In genomic region chr3R:11657786-11658193, dm6 we compare ENCODE assay signal across 1 fruit fly cellular context.
A peak's percentile ranks its signal among the peaks of the same experiment; 100 is the strongest.
TF ChIP-seq lines count a peak whose summit lies in the region.

No protein-coding gene starts in this region.

TF ChIP-seq in whole organism, embryonic, 481 proteins besides CTCF, POLR2A, EP300 and RAD21 (continued from another document and continues in another):
- TF ChIP-seq CG13123 (GFP tag; optimal IDR thresholded peaks at IDR 0.05; lab: Kevin White, UChicago) (no peak), emc (GFP tag; optimal IDR thresholded peaks at IDR 0.05; lab: Kevin White, UChicago) (no peak), CG5245 (GFP tag; optimal IDR thresholded peaks at IDR 0.05; lab: Kevin White, UChicago) (no peak), jumu (GFP tag; optimal IDR thresholded peaks at IDR 0.05; lab: Kevin White, UChicago) (peak; percentile 51), CG11247 (GFP tag; IDR thresholded peaks at IDR 0.05; lab: Robert Waterston, UW) (0 out of 2 replicates have a peak, but pooled peaks have one; percentile 41), Taf1 (GFP tag; IDR thresholded peaks at IDR 0.05; lab: Robert Waterston, UW) (peak; percentile 12; the same call in 1 of the 2 replicates), zf30C (GFP tag; optimal IDR thresholded peaks at IDR 0.05; lab: Kevin White, UChicago) (peak; percentile 84), Dip3 (GFP tag; optimal IDR thresholded peaks at IDR 0.05; lab: Kevin White, UChicago) (peak; percentile 30), mam (GFP tag; optimal IDR thresholded peaks at IDR 0.05; lab: Kevin White, UChicago) (peak; percentile 49), lov (optimal IDR thresholded peaks at IDR 0.05; lab: Kevin White, UChicago) (no peak), lov (GFP tag; IDR thresholded peaks at IDR 0.05; lab: Robert Waterston, UW) (0 out of 3 replicates have a peak, but pooled peaks have one; percentile 12), pros (GFP tag; optimal IDR thresholded peaks at IDR 0.05; lab: Kevin White, UChicago) (peak; percentile 9), CG12236 (GFP tag; optimal IDR thresholded peaks at IDR 0.05; lab: Kevin White, UChicago) (peak; percentile 10), CG4424 (GFP tag; optimal IDR thresholded peaks at IDR 0.05; lab: Kevin White, UChicago) (peak; percentile 24), shn (GFP tag; optimal IDR thresholded peaks at IDR 0.05; lab: Kevin White, UChicago) (peak; percentile 39), NC2α (GFP tag; optimal IDR thresholded peaks at IDR 0.05; lab: Kevin White, UChicago) (no peak), CG30403 (GFP tag; optimal IDR thresholded peaks at IDR 0.05; lab: Kevin White, UChicago) (peak; percentile 23), pum (GFP tag; optimal IDR thresholded peaks at IDR 0.05; lab: Kevin White, UChicago) (peak; percentile 4), croc (GFP tag; conservative IDR thresholded peaks at IDR 0.05; lab: Robert Waterston, UW) (no peak), mirr (GFP tag; optimal IDR thresholded peaks at IDR 0.05; lab: Kevin White, UChicago) (no peak), Dbx (GFP tag; IDR thresholded peaks at IDR 0.05; lab: Robert Waterston, UW) (0 out of 3 replicates have a peak, but pooled peaks have one; percentile 35), CG11504 (tag; optimal IDR thresholded peaks at IDR 0.05; lab: Kevin White, UChicago) (peak; percentile 54), lmd (GFP tag; IDR thresholded peaks at IDR 0.05; lab: Robert Waterston, UW) (peak; percentile 29; the same call in 1 of the 2 replicates), CG18619 (GFP tag; optimal IDR thresholded peaks at IDR 0.05; lab: Kevin White, UChicago) (no peak), NfI (GFP tag; optimal IDR thresholded peaks at IDR 0.05; lab: Kevin White, UChicago) (peak; percentile 27), slbo (GFP tag; IDR thresholded peaks at IDR 0.05; lab: Robert Waterston, UW) (peak; percentile 73), CG10979 (tag; optimal IDR thresholded peaks at IDR 0.05; lab: Kevin White, UChicago) (peak; percentile 41), Gug (GFP tag; IDR thresholded peaks at IDR 0.05; lab: Robert Waterston, UW) (no peak), Xrp1 (GFP tag; IDR thresholded peaks at IDR 0.05; lab: Robert Waterston, UW) (peak; percentile 64; the same call in 1 of the 2 replicates), CG13424 (tag; optimal IDR thresholded peaks at IDR 0.05; lab: Kevin White, UChicago) (peak; percentile 33), al (GFP tag; IDR thresholded peaks at IDR 0.05; lab: Robert Waterston, UW) (0 out of 2 replicates have a peak, but pooled peaks have one; percentile 33), CG3281 (GFP tag; optimal IDR thresholded peaks at IDR 0.05; lab: Kevin White, UChicago) (peak; percentile 12), E2f1 (GFP tag; IDR thresholded peaks at IDR 0.05; lab: Robert Waterston, UW) (peak; percentile 33; the same call in 1 of the 2 replicates), cwo (GFP tag; optimal IDR thresholded peaks at IDR 0.05; lab: Kevin White, UChicago) (peak; percentile 10), sens (GFP tag; lab: Kevin White, UChicago) (peak; percentile 81), knrl (GFP tag; IDR thresholded peaks at IDR 0.05; lab: Robert Waterston, UW; ENCODE audit: partially characterized antibody) (no peak), HLH54F (GFP tag; optimal IDR thresholded peaks at IDR 0.05; lab: Kevin White, UChicago) (peak; percentile 32), Gsc (GFP tag; IDR thresholded peaks at IDR 0.05; lab: Robert Waterston, UW) (no peak), sens-2 (GFP tag; IDR thresholded peaks at IDR 0.05; lab: Robert Waterston, UW) (no peak), Doc3 (GFP tag; IDR thresholded peaks at IDR 0.05; lab: Robert Waterston, UW; ENCODE audit: partially characterized antibody) (no peak), wdn (GFP tag; IDR thresholded peaks at IDR 0.05; lab: Robert Waterston, UW) (no peak), zfh1 (GFP tag; IDR thresholded peaks at IDR 0.05; lab: Robert Waterston, UW) (peak; percentile 60; the same call in 1 of the 3 replicates), CG10654 (GFP tag; optimal IDR thresholded peaks at IDR 0.05; lab: Kevin White, UChicago) (no peak), CG17186 (GFP tag; optimal IDR thresholded peaks at IDR 0.05; lab: Kevin White, UChicago) (no peak), Mad (GFP tag; optimal IDR thresholded peaks at IDR 0.05; lab: Kevin White, UChicago) (no peak), CG12769 (tag; optimal IDR thresholded peaks at IDR 0.05; lab: Kevin White, UChicago) (peak; percentile 74), CG1832 (GFP tag; optimal IDR thresholded peaks at IDR 0.05; lab: Kevin White, UChicago) (no peak), crc (GFP tag; optimal IDR thresholded peaks at IDR 0.05; lab: Kevin White, UChicago) (peak; percentile 18), Med (GFP tag; lab: Kevin White, UChicago) (peak; percentile 81), tll (GFP tag; optimal IDR thresholded peaks at IDR 0.05; lab: Kevin White, UChicago) (no peak), zfh2 (GFP tag; optimal IDR thresholded peaks at IDR 0.05; lab: Kevin White, UChicago) (peak; percentile 52), ranshi (GFP tag; IDR thresholded peaks at IDR 0.05; lab: Robert Waterston, UW) (peak; percentile 30; the same call in 1 of the 2 replicates), bsh (GFP tag; optimal IDR thresholded peaks at IDR 0.05; lab: Kevin White, UChicago) (peak; percentile 59), CG7839 (tag; optimal IDR thresholded peaks at IDR 0.05; lab: Kevin White, UChicago) (peak; percentile 24), usp (GFP tag; optimal IDR thresholded peaks at IDR 0.05; lab: Kevin White, UChicago) (no peak), YL-1 (GFP tag; optimal IDR thresholded peaks at IDR 0.05; lab: Kevin White, UChicago) (no peak), repo (GFP tag; optimal IDR thresholded peaks at IDR 0.05; lab: Kevin White, UChicago) (no peak), CG8765 (GFP tag; IDR thresholded peaks at IDR 0.05; lab: Robert Waterston, UW) (no peak), Dp (GFP tag; optimal IDR thresholded peaks at IDR 0.05; lab: Kevin White, UChicago) (no peak), CoRest (tag; optimal IDR thresholded peaks at IDR 0.05; lab: Kevin White, UChicago) (peak; percentile 29), lbe (GFP tag; optimal IDR thresholded peaks at IDR 0.05; lab: Kevin White, UChicago) (peak; percentile 81), bab2 (GFP tag; optimal IDR thresholded peaks at IDR 0.05; lab: Kevin White, UChicago) (peak; percentile 24), scrt (GFP tag; optimal IDR thresholded peaks at IDR 0.05; lab: Kevin White, UChicago) (peak; percentile 1), CG6689 (GFP tag; IDR thresholded peaks at IDR 0.05; lab: Robert Waterston, UW) (0 out of 2 replicates have a peak, but pooled peaks have one; percentile 24), kay (GFP tag; optimal IDR thresholded peaks at IDR 0.05; lab: Kevin White, UChicago) (peak; percentile 57), nerfin-2 (GFP tag; IDR thresholded peaks at IDR 0.05; lab: Robert Waterston, UW; ENCODE audit: partially characterized antibody) (no peak), CG9817 (tag; optimal IDR thresholded peaks at IDR 0.05; lab: Kevin White, UChicago) (peak; percentile 10), CG14710 (tag; optimal IDR thresholded peaks at IDR 0.05; lab: Kevin White, UChicago) (peak; percentile 4), Asciz (GFP tag; optimal IDR thresholded peaks at IDR 0.05; lab: Kevin White, UChicago) (peak; percentile 3), CG18262 (tag; optimal IDR thresholded peaks at IDR 0.05; lab: Kevin White, UChicago) (peak; percentile 50), CG9609 (GFP tag; optimal IDR thresholded peaks at IDR 0.05; lab: Kevin White, UChicago) (no peak), CG17361 (GFP tag; IDR thresholded peaks at IDR 0.05; lab: Robert Waterston, UW) (0 out of 3 replicates have a peak, but pooled peaks have one; percentile 8), prd (optimal IDR thresholded peaks at IDR 0.05; lab: Kevin White, UChicago) (no peak), prd (GFP tag; IDR thresholded peaks at IDR 0.05; lab: Robert Waterston, UW) (peak; percentile 42; the same call in 1 of the 3 replicates), dmrt11E (tag; optimal IDR thresholded peaks at IDR 0.05; lab: Kevin White, UChicago) (peak; percentile 45), hth (optimal IDR thresholded peaks at IDR 0.05; lab: Kevin White, UChicago) (no peak), CG8290 (GFP tag; optimal IDR thresholded peaks at IDR 0.05; lab: Kevin White, UChicago) (no peak), CG8290 (tag; optimal IDR thresholded peaks at IDR 0.05; lab: Kevin White, UChicago) (peak in 1 of 2 experiments; percentile 45), unpg (GFP tag; optimal IDR thresholded peaks at IDR 0.05; lab: Kevin White, UChicago) (peak; percentile 48), CG10147 (GFP tag; optimal IDR thresholded peaks at IDR 0.05; lab: Kevin White, UChicago) (peak; percentile 19), CG17912 (GFP tag; optimal IDR thresholded peaks at IDR 0.05; lab: Kevin White, UChicago) (no peak), pnt (GFP tag; optimal IDR thresholded peaks at IDR 0.05; lab: Kevin White, UChicago) (peak; percentile 35), CG10543 (GFP tag; optimal IDR thresholded peaks at IDR 0.05; lab: Kevin White, UChicago) (peak; percentile 9), CG5180 (GFP tag; optimal IDR thresholded peaks at IDR 0.05; lab: Kevin White, UChicago) (no peak), schlank (tag; optimal IDR thresholded peaks at IDR 0.05; lab: Kevin White, UChicago) (no peak), CG13624 (GFP tag; optimal IDR thresholded peaks at IDR 0.05; lab: Kevin White, UChicago) (peak; percentile 34), CG15514 (GFP tag; optimal IDR thresholded peaks at IDR 0.05; lab: Kevin White, UChicago) (peak; percentile 15), Camta (GFP tag; optimal IDR thresholded peaks at IDR 0.05; lab: Kevin White, UChicago) (peak; percentile 5), corto (GFP tag; optimal IDR thresholded peaks at IDR 0.05; lab: Kevin White, UChicago) (peak; percentile 73), CG18599 (GFP tag; optimal IDR thresholded peaks at IDR 0.05; lab: Kevin White, UChicago) (peak; percentile 44), CG3726 (GFP tag; IDR thresholded peaks at IDR 0.05; lab: Robert Waterston, UW) (no peak), nmo (GFP tag; optimal IDR thresholded peaks at IDR 0.05; lab: Kevin White, UChicago) (peak; percentile 16), Hmr (GFP tag; optimal IDR thresholded peaks at IDR 0.05; lab: Kevin White, UChicago) (peak; percentile 40), Blimp-1 (GFP tag; optimal IDR thresholded peaks at IDR 0.05; lab: Kevin White, UChicago) (peak; percentile 46), ap (GFP tag; IDR thresholded peaks at IDR 0.05; lab: Robert Waterston, UW) (no peak), grau (tag; optimal IDR thresholded peaks at IDR 0.05; lab: Kevin White, UChicago) (peak; percentile 47), Ptx1 (GFP tag; IDR thresholded peaks at IDR 0.05; lab: Robert Waterston, UW) (0 out of 2 replicates have a peak, but pooled peaks have one; percentile 17), CG12391 (tag; optimal IDR thresholded peaks at IDR 0.05; lab: Kevin White, UChicago) (peak; percentile 47), dysf (GFP tag; IDR thresholded peaks at IDR 0.05; lab: Robert Waterston, UW) (peak; percentile 35; the same call in 1 of the 3 replicates), Side (GFP tag; optimal IDR thresholded peaks at IDR 0.05; lab: Kevin White, UChicago) (peak; percentile 22), CG1603 (tag; optimal IDR thresholded peaks at IDR 0.05; lab: Kevin White, UChicago) (peak; percentile 38), Spps (tag; optimal IDR thresholded peaks at IDR 0.05; lab: Kevin White, UChicago) (peak; percentile 7), lola (GFP tag; optimal IDR thresholded peaks at IDR 0.05; lab: Kevin White, UChicago) (peak in 1 of 3 experiments; percentile 31), CG15269 (tag; optimal IDR thresholded peaks at IDR 0.05; lab: Kevin White, UChicago) (peak; percentile 3), CG15601 (tag; optimal IDR thresholded peaks at IDR 0.05; lab: Kevin White, UChicago) (peak; percentile 2), CG34422 (GFP tag; IDR thresholded peaks at IDR 0.05; lab: Robert Waterston, UW) (no peak), vfl (GFP tag; optimal IDR thresholded peaks at IDR 0.05; lab: Kevin White, UChicago) (peak; percentile 38), sob (GFP tag; IDR thresholded peaks at IDR 0.05; lab: Robert Waterston, UW) (peak; percentile 16; the same call in 1 of the 2 replicates), ems (GFP tag; optimal IDR thresholded peaks at IDR 0.05; lab: Kevin White, UChicago) (no peak), Nf-YC (tag; optimal IDR thresholded peaks at IDR 0.05; lab: Kevin White, UChicago) (peak; percentile 26), CG17328 (GFP tag; IDR thresholded peaks at IDR 0.05; lab: Robert Waterston, UW) (peak; percentile 55), Rfx (GFP tag; IDR thresholded peaks at IDR 0.05; lab: Robert Waterston, UW) (peak; percentile 79), dmrt99B (tag; optimal IDR thresholded peaks at IDR 0.05; lab: Kevin White, UChicago) (peak; percentile 10), nom (GFP tag; optimal IDR thresholded peaks at IDR 0.05; lab: Kevin White, UChicago) (peak; percentile 84), Ets65A (GFP tag; lab: Kevin White, UChicago) (peak; percentile 78), CG17829 (tag; optimal IDR thresholded peaks at IDR 0.05; lab: Kevin White, UChicago) (peak; percentile 27), tgo (GFP tag; IDR thresholded peaks at IDR 0.05; lab: Robert Waterston, UW) (no peak), row (GFP tag; IDR thresholded peaks at IDR 0.05; lab: Robert Waterston, UW) (peak; percentile 69; the same call in 2 of the 3 replicates), sd (tag; optimal IDR thresholded peaks at IDR 0.05; lab: Kevin White, UChicago) (peak; percentile 99), fru (optimal IDR thresholded peaks at IDR 0.05; lab: Kevin White, UChicago) (no peak), CG1529 (GFP tag; optimal IDR thresholded peaks at IDR 0.05; lab: Kevin White, UChicago) (no peak), CG7786 (GFP tag; optimal IDR thresholded peaks at IDR 0.05; lab: Kevin White, UChicago) (peak; percentile 27), Meics (GFP tag; optimal IDR thresholded peaks at IDR 0.05; lab: Kevin White, UChicago) (peak; percentile 50), Hsf (GFP tag; optimal IDR thresholded peaks at IDR 0.05; lab: Kevin White, UChicago) (peak; percentile 20), gem (tag; optimal IDR thresholded peaks at IDR 0.05; lab: Kevin White, UChicago) (peak; percentile 55), Awh (GFP tag; IDR thresholded peaks at IDR 0.05; lab: Robert Waterston, UW) (peak; percentile 24; the same call in 1 of the 2 replicates), Pdp1 (GFP tag; optimal IDR thresholded peaks at IDR 0.05; lab: Kevin White, UChicago) (peak; percentile 15 to 43), Hey (tag; optimal IDR thresholded peaks at IDR 0.05; lab: Kevin White, UChicago) (no peak), Deaf1 (tag; optimal IDR thresholded peaks at IDR 0.05; lab: Kevin White, UChicago) (peak; percentile 15), CG7928 (GFP tag; optimal IDR thresholded peaks at IDR 0.05; lab: Kevin White, UChicago) (no peak), ind (GFP tag; optimal IDR thresholded peaks at IDR 0.05; lab: Kevin White, UChicago) (peak; percentile 0)
